Worm (Caenorhabditis elegans): ENCODE measurements around the gene C38D4.7.

ce11 chrIII:4856992-4857391 is 45.9 kb upstream of the C38D4.7 start:
- TF ChIP-seq ama-1 (optimal IDR thresholded peaks at IDR 0.05) (no peak), flt-1 (GFP tag; IDR thresholded peaks at IDR 0.05) (no peak), tra-4 (tag; optimal IDR thresholded peaks at IDR 0.05) (no peak), scrt-1 (GFP tag; IDR thresholded peaks at IDR 0.05) (no peak), aly-1 (tag; optimal IDR thresholded peaks at IDR 0.05) (no peak), sea-1 (GFP tag; conservative IDR thresholded peaks at IDR 0.05) (no peak), tbx-11 (GFP tag; IDR thresholded peaks at IDR 0.05) (no peak), hmbx-1 (tag; optimal IDR thresholded peaks at IDR 0.05) (no peak), ceh-36 (tag; optimal IDR thresholded peaks at IDR 0.05) (no peak), hnd-1 (tag; optimal IDR thresholded peaks at IDR 0.05) (no peak), B0310.2 (tag; optimal IDR thresholded peaks at IDR 0.05) (no peak), F13C5.2 (tag; optimal IDR thresholded peaks at IDR 0.05) (no peak), pes-1 (GFP tag; IDR thresholded peaks at IDR 0.05) (no peak), hmg-4 (GFP tag; optimal IDR thresholded peaks at IDR 0.05) (no peak)
